Fruit fly (Drosophila melanogaster): ENCODE measurements around the gene CG9853.
A peak's percentile ranks its signal among the peaks of the same experiment; 100 is the strongest.

The CG9853 gene

dm6 chr3R:4437113-4437512 is 35.3 kb upstream of the CG9853 start, which contains the start of the genes Lipt2 and CG14650 (continued):
- peak; percentile 70 for TF ChIP-seq CG9609 (GFP tag; optimal IDR thresholded peaks at IDR 0.05)
- TF ChIP-seq CG10543 (GFP tag; optimal IDR thresholded peaks at IDR 0.05), result peak; percentile 52
- no peak for TF ChIP-seq CG2199 (GFP tag; IDR thresholded peaks at IDR 0.05)
- TF ChIP-seq ewg (GFP tag; optimal IDR thresholded peaks at IDR 0.05), result peak; percentile 38
- TF ChIP-seq CG9797 (GFP tag; optimal IDR thresholded peaks at IDR 0.05), result peak; percentile 59
- peak; percentile 81 for TF ChIP-seq CG18011 (GFP tag; optimal IDR thresholded peaks at IDR 0.05)
- TF ChIP-seq esg (GFP tag; conservative IDR thresholded peaks at IDR 0.05), result no peak
- TF ChIP-seq CG7928 (GFP tag; optimal IDR thresholded peaks at IDR 0.05), result peak; percentile 98
- peak; percentile 63 for TF ChIP-seq Aef1 (GFP tag; IDR thresholded peaks at IDR 0.05)
- TF ChIP-seq CG30403 (GFP tag; optimal IDR thresholded peaks at IDR 0.05), result peak; percentile 74
- TF ChIP-seq lbe (GFP tag; optimal IDR thresholded peaks at IDR 0.05), result no peak
- TF ChIP-seq CG13424 (tag; optimal IDR thresholded peaks at IDR 0.05), result peak; percentile 62
- peak; percentile 75 for TF ChIP-seq chn (GFP tag; optimal IDR thresholded peaks at IDR 0.05)
- TF ChIP-seq CG13287 (GFP tag; IDR thresholded peaks at IDR 0.05; ENCODE audit: partially characterized antibody), result peak; percentile 74
- TF ChIP-seq Camta (GFP tag; optimal IDR thresholded peaks at IDR 0.05), result peak; percentile 40
- TF ChIP-seq Atf6 (GFP tag; IDR thresholded peaks at IDR 0.05), result no peak; the same call in 1 of the 2 replicates
- peak; percentile 33 for TF ChIP-seq CG9727 (GFP tag; optimal IDR thresholded peaks at IDR 0.05)
- TF ChIP-seq CG1603 (tag; optimal IDR thresholded peaks at IDR 0.05), result peak; percentile 82
- TF ChIP-seq al (GFP tag; IDR thresholded peaks at IDR 0.05), result no peak
- TF ChIP-seq CG12219 (GFP tag; optimal IDR thresholded peaks at IDR 0.05), result no peak
- TF ChIP-seq pan (optimal IDR thresholded peaks at IDR 0.05), result no peak
- peak in 1 of 2 experiments; percentile 49 for TF ChIP-seq pan (GFP tag; optimal IDR thresholded peaks at IDR 0.05 in 1 of 2, IDR thresholded peaks at IDR 0.05 in 1 of 2)
- TF ChIP-seq dan (GFP tag; IDR thresholded peaks at IDR 0.05), result no peak
- TF ChIP-seq Dfd (GFP tag; optimal IDR thresholded peaks at IDR 0.05), result no peak
- peak; percentile 51 for TF ChIP-seq CG7786 (GFP tag; optimal IDR thresholded peaks at IDR 0.05)
- peak; percentile 20 for TF ChIP-seq CG4820 (GFP tag; optimal IDR thresholded peaks at IDR 0.05)
- TF ChIP-seq pb (GFP tag; optimal IDR thresholded peaks at IDR 0.05), result peak; percentile 33
- TF ChIP-seq Lhr (GFP tag; optimal IDR thresholded peaks at IDR 0.05), result peak; percentile 31
- peak; percentile 54 for TF ChIP-seq unpg (GFP tag; optimal IDR thresholded peaks at IDR 0.05)
- peak; percentile 37 for TF ChIP-seq CG1647 (GFP tag; optimal IDR thresholded peaks at IDR 0.05)
- TF ChIP-seq CG9817 (tag; optimal IDR thresholded peaks at IDR 0.05), result peak; percentile 62
- no peak for TF ChIP-seq chm (GFP tag; IDR thresholded peaks at IDR 0.05)
- no peak for TF ChIP-seq aop (GFP tag; IDR thresholded peaks at IDR 0.05)
- TF ChIP-seq zen (tag; optimal IDR thresholded peaks at IDR 0.05), result peak; percentile 45
- TF ChIP-seq scrt (GFP tag; optimal IDR thresholded peaks at IDR 0.05), result no peak
- TF ChIP-seq CG16815 (GFP tag; optimal IDR thresholded peaks at IDR 0.05), result no peak
- peak; percentile 77 for TF ChIP-seq gro (GFP tag; optimal IDR thresholded peaks at IDR 0.05)
- TF ChIP-seq sug (tag; optimal IDR thresholded peaks at IDR 0.05), result peak; percentile 60
- TF ChIP-seq HLH3B (GFP tag; IDR thresholded peaks at IDR 0.05), result no peak
- TF ChIP-seq CG6689 (GFP tag; IDR thresholded peaks at IDR 0.05), result peak; percentile 55
- peak; percentile 12 for TF ChIP-seq disco-r (GFP tag; optimal IDR thresholded peaks at IDR 0.05)
- no peak for TF ChIP-seq CG15073 (GFP tag; optimal IDR thresholded peaks at IDR 0.05)
- no peak for TF ChIP-seq CG11456 (GFP tag; IDR thresholded peaks at IDR 0.05)
- peak; percentile 67 for TF ChIP-seq CG9932 (GFP tag; IDR thresholded peaks at IDR 0.05)
- TF ChIP-seq CG4424 (GFP tag; optimal IDR thresholded peaks at IDR 0.05), result peak; percentile 47
- TF ChIP-seq CG10147 (GFP tag; optimal IDR thresholded peaks at IDR 0.05), result peak; percentile 58
- TF ChIP-seq CG17361 (GFP tag; IDR thresholded peaks at IDR 0.05), result no peak; the same call in 1 of the 3 replicates
- no peak for TF ChIP-seq CG7963 (GFP tag; IDR thresholded peaks at IDR 0.05; ENCODE audit: partially characterized antibody)
- TF ChIP-seq trem (tag; optimal IDR thresholded peaks at IDR 0.05), result peak; percentile 89
- no peak for TF ChIP-seq lov (optimal IDR thresholded peaks at IDR 0.05)
- no peak for TF ChIP-seq lov (GFP tag; IDR thresholded peaks at IDR 0.05)
- peak; percentile 17 for TF ChIP-seq Nf-YB (GFP tag; optimal IDR thresholded peaks at IDR 0.05)

Measured in whole organism, embryonic.